1 fruit fly cellular context compared by ENCODE assay signal in the genomic region with DNA sequence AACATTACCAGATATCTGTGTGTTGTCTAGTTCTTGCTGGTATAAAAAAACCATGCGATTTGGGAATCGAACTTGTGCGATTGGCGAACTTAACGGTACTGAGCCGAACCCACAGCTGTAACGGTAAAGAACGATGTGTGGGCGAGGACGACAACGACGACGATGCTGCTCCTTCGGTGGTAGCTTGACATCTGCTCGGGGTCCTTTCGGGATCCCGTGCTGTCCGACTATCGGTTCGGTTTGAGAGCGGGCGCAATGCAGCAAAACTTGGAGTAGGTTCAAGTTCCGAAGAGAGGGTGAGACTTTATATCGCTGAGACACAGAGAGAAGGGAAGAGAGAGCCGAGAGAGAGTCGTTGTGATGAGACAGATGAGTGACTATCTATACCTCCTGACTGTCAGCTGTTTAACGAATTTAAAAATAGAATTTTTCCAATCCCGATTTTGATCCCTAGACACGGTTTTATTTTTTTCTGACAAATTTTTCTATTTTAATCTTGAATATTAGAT.
TF ChIP-seq lines count a peak whose summit lies in the region.

CG17364 (minus strand) TSS at position 168 of the 509 bp plus-strand sequence.

TF ChIP-seq in whole organism, embryonic, 481 proteins besides CTCF, POLR2A, EP300 and RAD21 (continued from another document):
- no peak for TF ChIP-seq CG12071 (GFP tag; optimal IDR thresholded peaks at IDR 0.05; lab: Kevin White, UChicago)
- no peak; the same call in 1 of the 2 replicates for TF ChIP-seq CG32532 (GFP tag; IDR thresholded peaks at IDR 0.05; lab: Robert Waterston, UW)
- no peak for TF ChIP-seq pb (GFP tag; optimal IDR thresholded peaks at IDR 0.05; lab: Kevin White, UChicago)
- no peak for TF ChIP-seq MESR4 (GFP tag; optimal IDR thresholded peaks at IDR 0.05; lab: Kevin White, UChicago)
- TF ChIP-seq Atf-2 (GFP tag; optimal IDR thresholded peaks at IDR 0.05; lab: Kevin White, UChicago) = no peak
- TF ChIP-seq gsb-n (tag; optimal IDR thresholded peaks at IDR 0.05; lab: Kevin White, UChicago) = no peak
- TF ChIP-seq schlank (tag; optimal IDR thresholded peaks at IDR 0.05; lab: Kevin White, UChicago) = no peak
- no peak for TF ChIP-seq Neu2 (GFP tag; optimal IDR thresholded peaks at IDR 0.05; lab: Kevin White, UChicago; ENCODE audit: borderline replicate concordance)
- TF ChIP-seq CG15479 (GFP tag; optimal IDR thresholded peaks at IDR 0.05; lab: Kevin White, UChicago) = no peak
- TF ChIP-seq sima (GFP tag; optimal IDR thresholded peaks at IDR 0.05; lab: Kevin White, UChicago) = no peak
- no peak for TF ChIP-seq bsh (GFP tag; optimal IDR thresholded peaks at IDR 0.05; lab: Kevin White, UChicago)
- no peak for TF ChIP-seq dysf (GFP tag; IDR thresholded peaks at IDR 0.05; lab: Robert Waterston, UW)
- TF ChIP-seq CG12104 (GFP tag; optimal IDR thresholded peaks at IDR 0.05; lab: Kevin White, UChicago) = no peak
- peak; percentile 10 for TF ChIP-seq BtbVII (GFP tag; optimal IDR thresholded peaks at IDR 0.05; lab: Kevin White, UChicago)
- no peak for TF ChIP-seq sim (GFP tag; IDR thresholded peaks at IDR 0.05; lab: Robert Waterston, UW)
- TF ChIP-seq jigr1 (GFP tag; IDR thresholded peaks at IDR 0.05; lab: Robert Waterston, UW) = no peak
- TF ChIP-seq lbe (GFP tag; optimal IDR thresholded peaks at IDR 0.05; lab: Kevin White, UChicago) = no peak
- no peak for TF ChIP-seq CG9817 (tag; optimal IDR thresholded peaks at IDR 0.05; lab: Kevin White, UChicago)
- no peak; the same call in 2 of the 3 replicates for TF ChIP-seq CG2889 (GFP tag; IDR thresholded peaks at IDR 0.05; lab: Robert Waterston, UW)
- TF ChIP-seq HHEX (GFP tag; optimal IDR thresholded peaks at IDR 0.05; lab: Kevin White, UChicago) = no peak
- TF ChIP-seq CG13287 (GFP tag; IDR thresholded peaks at IDR 0.05; lab: Robert Waterston, UW; ENCODE audit: partially characterized antibody) = no peak
- no peak for TF ChIP-seq CG4424 (GFP tag; optimal IDR thresholded peaks at IDR 0.05; lab: Kevin White, UChicago)
- TF ChIP-seq Lhr (GFP tag; optimal IDR thresholded peaks at IDR 0.05; lab: Kevin White, UChicago) = no peak
- peak; percentile 10 for TF ChIP-seq CG18599 (GFP tag; optimal IDR thresholded peaks at IDR 0.05; lab: Kevin White, UChicago)
- no peak for TF ChIP-seq ham (GFP tag; IDR thresholded peaks at IDR 0.05; lab: Robert Waterston, UW)
